Worm (Caenorhabditis elegans) whole organism, young adult: ENCODE measurements around the gene cbp-1.

ENCODE experiments used
- B0336.3 ChIP-seq: fragments of 200-800 bp; sonication (Bioruptor generic); IDR thresholded peaks from 2 replicates; pipeline ENCODE4 v1.3.6; 2022; ENCODE audit warnings: missing genetic modification characterization, missing compliant biosample characterization
- D2030.7 ChIP-seq: fragments of 200-800 bp; sonication (Bioruptor generic); IDR thresholded peaks from 2 replicates; pipeline ENCODE4 v1.3.6; 2022; ENCODE audit warnings: missing genetic modification reagents, missing genetic modification characterization, missing compliant biosample characterization
- F22D6.2 ChIP-seq: sonication (generic microtip); optimal IDR thresholded peaks from 2 replicates; lab custom pipeline; 2016; ENCODE audit warnings: mild to moderate bottlenecking, missing genetic modification characterization, missing compliant biosample characterization
- F37B4.10 ChIP-seq: fragments of 200-800 bp; sonication (Bioruptor generic); IDR thresholded peaks from 2 replicates; pipeline ENCODE4 v1.3.6; 2022; ENCODE audit warnings: missing genetic modification characterization, missing compliant biosample characterization
- F39B2.1 ChIP-seq: fragments of 200-800 bp; sonication (Bioruptor generic); IDR thresholded peaks from 2 replicates; pipeline ENCODE4 v1.3.6; 2022; ENCODE audit warnings: missing genetic modification reagents, missing genetic modification characterization, missing compliant biosample characterization
- K11D2.4 ChIP-seq: fragments of 200-800 bp; sonication (Bioruptor generic); IDR thresholded peaks from 2 replicates; pipeline ENCODE4 v1.3.6; 2022; ENCODE audit warnings: missing genetic modification reagents, missing genetic modification characterization, missing compliant biosample characterization
- T07F8.4 ChIP-seq: sonication (generic microtip); optimal IDR thresholded peaks from 2 replicates; lab custom pipeline; 2016; ENCODE audit warnings: mild to moderate bottlenecking, missing genetic modification characterization, moderate library complexity, missing compliant biosample characterization
- T26A5.8 ChIP-seq: sonication (generic microtip); optimal IDR thresholded peaks from 2 replicates; lab custom pipeline; 2016; ENCODE audit warnings: missing genetic modification characterization, missing compliant biosample characterization
- Y53F4B.3 ChIP-seq: fragments of 200-800 bp; sonication (Bioruptor generic); IDR thresholded peaks from 2 replicates; pipeline ENCODE4 v1.3.6; 2022; ENCODE audit warnings: missing genetic modification reagents, missing genetic modification characterization, missing compliant biosample characterization
- Y53G8AR.9 ChIP-seq: fragments of 200-800 bp; sonication (Bioruptor generic); conservative IDR thresholded peaks from 2 replicates; pipeline ENCODE4 v1.3.6; 2022; ENCODE audit warnings: missing genetic modification reagents, missing genetic modification characterization, missing compliant biosample characterization
- Y56A3A.18 ChIP-seq: fragments of 200-800 bp; sonication (Bioruptor generic); IDR thresholded peaks from 2 replicates; pipeline ENCODE4 v1.3.6; 2022; ENCODE audit warnings: missing genetic modification reagents, missing genetic modification characterization, missing compliant biosample characterization
- Y79H2A.3 ChIP-seq: fragments of 200-800 bp; sonication (Bioruptor generic); conservative IDR thresholded peaks from 2 replicates; pipeline ENCODE4 v1.3.6; 2022; ENCODE audit warnings: missing genetic modification reagents, missing genetic modification characterization, missing compliant biosample characterization
- ZK185.1 ChIP-seq: sonication (generic microtip); optimal IDR thresholded peaks from 2 replicates; lab custom pipeline; 2016; ENCODE audit warnings: mild to moderate bottlenecking, missing genetic modification characterization, missing compliant biosample characterization; ENCODE audit not compliant: poor library complexity, severe bottlenecking
- aptf-2 ChIP-seq: fragments of 200-800 bp; sonication (Bioruptor generic); conservative IDR thresholded peaks from 2 replicates; pipeline ENCODE4 v1.3.6; 2022; ENCODE audit warnings: missing genetic modification reagents, missing genetic modification characterization, missing compliant biosample characterization
- atf-7 ChIP-seq: sonication (generic microtip); optimal IDR thresholded peaks from 2 replicates; lab custom pipeline; 2017; ENCODE audit warnings: mild to moderate bottlenecking, missing genetic modification characterization, missing compliant biosample characterization
- attf-3 ChIP-seq: fragments of 200-800 bp; sonication (Bioruptor generic); conservative IDR thresholded peaks from 2 replicates; pipeline ENCODE4 v1.3.6; 2022; ENCODE audit warnings: missing genetic modification reagents, missing genetic modification characterization, missing compliant biosample characterization
- ccch-3 ChIP-seq: fragments of 200-800 bp; sonication (Bioruptor generic); optimal IDR thresholded peaks from 2 replicates; lab custom pipeline; 2018; ENCODE audit warnings: mild to moderate bottlenecking, missing genetic modification characterization, missing compliant biosample characterization
- ceh-100 ChIP-seq: fragments of 200-800 bp; sonication (Bioruptor generic); IDR thresholded peaks from 2 replicates; pipeline ENCODE4 v1.3.6; 2022; ENCODE audit warnings: missing genetic modification reagents, missing genetic modification characterization, missing compliant biosample characterization
- ceh-79 ChIP-seq: sonication (generic microtip); optimal IDR thresholded peaks from 2 replicates; lab custom pipeline; 2017; ENCODE audit warnings: mild to moderate bottlenecking, missing genetic modification characterization, missing compliant biosample characterization
- dpff-1 ChIP-seq: sonication (generic microtip); optimal IDR thresholded peaks from 2 replicates; lab custom pipeline; 2017; ENCODE audit warnings: mild to moderate bottlenecking, missing genetic modification characterization, missing compliant biosample characterization
- egrh-3 ChIP-seq: fragments of 200-800 bp; sonication (Bioruptor generic); IDR thresholded peaks from 2 replicates; pipeline ENCODE4 v1.3.6; 2022; ENCODE audit warnings: missing genetic modification reagents, missing genetic modification characterization, missing compliant biosample characterization
- ekl-4 ChIP-seq: fragments of 200-800 bp; sonication (Bioruptor generic); IDR thresholded peaks from 2 replicates; pipeline ENCODE4 v1.3.6; 2022; ENCODE audit warnings: missing genetic modification reagents, missing genetic modification characterization, missing compliant biosample characterization
- fkh-3 ChIP-seq: sonication (generic microtip); optimal IDR thresholded peaks from 2 replicates; lab custom pipeline; 2016; ENCODE audit warnings: mild to moderate bottlenecking, missing genetic modification characterization, missing compliant biosample characterization
- gei-17 ChIP-seq: fragments of 200-800 bp; sonication (Bioruptor generic); optimal IDR thresholded peaks from 2 replicates; lab custom pipeline; 2018; ENCODE audit warnings: mild to moderate bottlenecking, missing genetic modification characterization, missing compliant biosample characterization
- hmg-1.2 ChIP-seq: fragments of 200-800 bp; sonication (Bioruptor generic); IDR thresholded peaks from 2 replicates; pipeline ENCODE4 v1.3.6; 2022; ENCODE audit warnings: missing genetic modification reagents, missing genetic modification characterization, missing compliant biosample characterization
- hmg-20 ChIP-seq: fragments of 200-800 bp; sonication (Bioruptor generic); IDR thresholded peaks from 2 replicates; pipeline ENCODE4 v1.3.6; 2022; ENCODE audit warnings: missing genetic modification reagents, missing genetic modification characterization, missing compliant biosample characterization
- hsf-1 ChIP-seq: fragments of 200-800 bp; sonication (Bioruptor generic); IDR thresholded peaks from 2 replicates; pipeline ENCODE4 v1.3.6; 2022; ENCODE audit warnings: missing genetic modification reagents, missing genetic modification characterization, missing compliant biosample characterization
- let-526 ChIP-seq: fragments of 200-800 bp; sonication (Bioruptor generic); IDR thresholded peaks from 2 replicates; pipeline ENCODE4 v1.3.6; 2022; ENCODE audit warnings: missing genetic modification reagents, missing genetic modification characterization, missing compliant biosample characterization
- let-607 ChIP-seq, 2 experiments: fragments of 200-800 bp in 1 of 2; sonication (Bioruptor generic) in 1 of 2; sonication (generic microtip) in 1 of 2; optimal IDR thresholded peaks; 2 replicates each; lab custom pipeline; 2016 to 2018; ENCODE audit warnings: mild to moderate bottlenecking in 2 of 2, missing compliant biosample characterization in 2 of 2, missing genetic modification characterization in 2 of 2, moderate library complexity in 2 of 2, missing genotype in 1 of 2
- lin-35 ChIP-seq, 3 experiments: fragments of 150-350 bp in 2 of 3; sonication (generic microtip) in 1 of 3; optimal IDR thresholded peaks; 2 replicates each; lab custom pipeline; 2014 to 2018; ENCODE audit warnings: missing biosample characterization in 3 of 3, missing genetic modification characterization in 3 of 3, missing genetic modification reagents in 3 of 3
- lin-40 ChIP-seq: sonication (generic microtip); optimal IDR thresholded peaks from 2 replicates; lab custom pipeline; 2016; ENCODE audit warnings: missing genetic modification characterization, mild to moderate bottlenecking, missing compliant biosample characterization, missing genotype, missing genetic modification reagents
- lir-1 ChIP-seq: fragments of 200-800 bp; sonication (Bioruptor generic); conservative IDR thresholded peaks from 2 replicates; pipeline ENCODE4 v1.3.6; 2022; ENCODE audit warnings: missing genetic modification reagents, missing genetic modification characterization, missing compliant biosample characterization
- madf-10 ChIP-seq: sonication (generic microtip); optimal IDR thresholded peaks from 2 replicates; lab custom pipeline; 2016; ENCODE audit warnings: mild to moderate bottlenecking, missing genetic modification characterization, missing compliant biosample characterization
- madf-3 ChIP-seq: fragments of 200-800 bp; sonication (Bioruptor generic); IDR thresholded peaks from 2 replicates; pipeline ENCODE4 v1.3.6; 2022; ENCODE audit warnings: missing genetic modification reagents, missing genetic modification characterization, missing compliant biosample characterization
- mel-28 ChIP-seq: sonication (generic microtip); optimal IDR thresholded peaks from 2 replicates; lab custom pipeline; 2016; ENCODE audit warnings: borderline replicate concordance, mild to moderate bottlenecking, missing genetic modification characterization, missing compliant biosample characterization
- mes-4 ChIP-seq: sonication (generic microtip); optimal IDR thresholded peaks from 2 replicates; lab custom pipeline; 2016; ENCODE audit warnings: missing genotype, missing genetic modification characterization, missing compliant biosample characterization
- rec-8 ChIP-seq, 2 experiments: sonication (generic microtip); optimal IDR thresholded peaks; 2 replicates each; lab custom pipeline; 2016; ENCODE audit warnings: mild to moderate bottlenecking in 2 of 2, missing genetic modification characterization in 2 of 2, missing genetic modification reagents in 2 of 2, missing genotype in 2 of 2, missing biosample characterization in 1 of 2, missing compliant biosample characterization in 1 of 2, moderate library complexity in 1 of 2
- repo-1 ChIP-seq: sonication (generic microtip); optimal IDR thresholded peaks from 2 replicates; lab custom pipeline; 2017; ENCODE audit warnings: mild to moderate bottlenecking, missing genetic modification characterization, missing compliant biosample characterization
- sdz-38 ChIP-seq: sonication (generic microtip); optimal IDR thresholded peaks from 2 replicates; lab custom pipeline; 2016; ENCODE audit warnings: missing genotype, missing genetic modification characterization, missing compliant biosample characterization
- sea-2 ChIP-seq: fragments of 200-800 bp; sonication (Bioruptor generic); IDR thresholded peaks from 2 replicates; pipeline ENCODE4 v1.3.6; 2022; ENCODE audit warnings: missing genetic modification characterization, missing compliant biosample characterization
- snpc-1.1 ChIP-seq: sonication (generic microtip); optimal IDR thresholded peaks from 2 replicates; lab custom pipeline; 2017; ENCODE audit warnings: missing genetic modification characterization, mild to moderate bottlenecking, missing compliant biosample characterization, antibody characterized with exemption, moderate library complexity, missing genotype, missing genetic modification reagents; ENCODE audit not compliant: insufficient read depth
- snpc-1.3 ChIP-seq: sonication (generic microtip); optimal IDR thresholded peaks from 2 replicates; lab custom pipeline; 2017; ENCODE audit warnings: missing genetic modification characterization, mild to moderate bottlenecking, missing compliant biosample characterization, antibody characterized with exemption, moderate library complexity, missing genotype, missing genetic modification reagents; ENCODE audit not compliant: insufficient read depth
- somi-1 ChIP-seq: fragments of 200-800 bp; sonication (Bioruptor generic); optimal IDR thresholded peaks from 2 replicates; lab custom pipeline; 2018; ENCODE audit warnings: mild to moderate bottlenecking, missing genetic modification characterization, missing compliant biosample characterization
- unc-130 ChIP-seq: sonication (generic microtip); optimal IDR thresholded peaks from 2 replicates; lab custom pipeline; 2016; ENCODE audit warnings: missing genetic modification reagents, missing genetic modification characterization, missing compliant biosample characterization
- unc-62 ChIP-seq: fragments of 150-350 bp; optimal IDR thresholded peaks from 2 replicates; lab custom pipeline; 2014; ENCODE audit warnings: missing biosample characterization, missing genetic modification reagents, missing genetic modification characterization
- ztf-18 ChIP-seq: sonication (generic microtip); optimal IDR thresholded peaks from 2 replicates; lab custom pipeline; 2016; ENCODE audit warnings: missing genotype, mild to moderate bottlenecking, missing genetic modification characterization, missing compliant biosample characterization
- ztf-22 ChIP-seq: fragments of 200-800 bp; sonication (Bioruptor generic); optimal IDR thresholded peaks from 2 replicates; lab custom pipeline; 2018; ENCODE audit warnings: mild to moderate bottlenecking, missing genetic modification characterization, moderate library complexity, missing compliant biosample characterization
- ztf-6 ChIP-seq: fragments of 200-800 bp; sonication (Bioruptor generic); IDR thresholded peaks from 2 replicates; pipeline ENCODE4 v1.3.6; 2022; ENCODE audit warnings: missing genetic modification reagents, missing genetic modification characterization, missing compliant biosample characterization

cbp-1 gene

DNA sequence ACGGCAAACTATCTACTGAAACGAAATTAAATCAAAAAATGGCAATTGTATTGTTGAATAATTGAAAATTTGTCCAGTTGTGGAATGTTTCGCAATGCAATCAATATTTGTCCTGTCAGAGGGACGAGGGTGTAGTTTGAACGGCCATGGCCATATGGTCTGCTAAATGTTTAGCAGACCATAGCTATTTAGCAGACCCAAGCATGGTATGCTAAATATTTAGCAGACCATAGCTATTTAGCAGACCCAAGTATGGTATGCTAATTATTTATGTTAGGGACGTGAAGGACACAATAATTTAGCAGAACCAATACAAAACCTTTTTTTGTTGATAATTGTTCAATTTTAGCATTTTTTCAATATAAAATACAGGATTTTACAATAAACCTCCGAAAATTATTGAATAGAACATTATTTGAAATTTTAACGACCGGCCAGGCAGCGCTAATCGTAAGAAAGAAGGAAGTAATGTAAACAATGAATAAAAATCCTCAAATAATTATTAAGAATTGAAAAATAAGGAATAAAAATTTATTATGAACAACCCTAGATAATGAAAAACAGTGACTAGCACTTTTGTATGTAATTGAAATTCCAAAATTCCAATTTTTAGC is 38.8 kb downstream of the cbp-1 start, which contains the start of gene riok-3 (continued):
- TF ChIP-seq snpc-1.3 (tag; lab: Kevin White, UChicago) (no peak), repo-1 (peak; percentile 77), Y53G8AR.9 (GFP tag; lab: Robert Waterston, UW) (peak; percentile 75), lir-1 (GFP tag; lab: Robert Waterston, UW) (no peak), madf-3 (GFP tag; lab: Robert Waterston, UW) (no peak), B0336.3 (no peak), Y53F4B.3 (GFP tag; lab: Robert Waterston, UW) (no peak), hsf-1 (GFP tag; lab: Robert Waterston, UW) (no peak), lin-40 (tag; lab: Kevin White, UChicago) (peak; percentile 11), let-526 (no peak), D2030.7 (GFP tag; lab: Robert Waterston, UW) (no peak), ceh-79 (tag; lab: Kevin White, UChicago) (no peak), ZK185.1 (peak; percentile 40), unc-130 (no peak), fkh-3 (tag; lab: Kevin White, UChicago) (no peak), attf-3 (GFP tag; lab: Robert Waterston, UW) (0 out of 2 replicates have a peak, but pooled peaks have one; percentile 7), hmg-1.2 (GFP tag; lab: Robert Waterston, UW) (no peak), egrh-3 (GFP tag; lab: Robert Waterston, UW) (no peak), F39B2.1 (no peak), F22D6.2 (tag; lab: Kevin White, UChicago) (no peak), rec-8 (tag; optimal IDR thresholded peaks at IDR 0.05; lab: Kevin White, UChicago) (no peak), T07F8.4 (tag; lab: Kevin White, UChicago) (no peak), mes-4 (tag; lab: Kevin White, UChicago) (no peak), ceh-100 (no peak; the same call in 1 of the 2 replicates), K11D2.4 (GFP tag; lab: Robert Waterston, UW) (peak; percentile 38; the same call in 1 of the 2 replicates), ekl-4 (peak; percentile 50), snpc-1.1 (tag; lab: Kevin White, UChicago) (no peak), somi-1 (GFP tag; lab: Kevin White, UChicago) (peak; percentile 44), unc-62 (no peak), mel-28 (tag; lab: Kevin White, UChicago) (no peak), ztf-6 (GFP tag; lab: Robert Waterston, UW) (no peak), dpff-1 (tag; lab: Kevin White, UChicago) (peak; percentile 36), aptf-2 (GFP tag; lab: Robert Waterston, UW) (no peak), madf-10 (tag; lab: Kevin White, UChicago) (no peak), ccch-3 (GFP tag; lab: Kevin White, UChicago) (no peak), Y79H2A.3 (GFP tag; lab: Robert Waterston, UW) (0 out of 2 replicates have a peak, but pooled peaks have one; percentile 68), lin-35 (GFP tag; optimal IDR thresholded peaks at IDR 0.05; lab: Kevin White, UChicago) (no peak), ztf-18 (tag; lab: Kevin White, UChicago) (no peak), ztf-22 (GFP tag; lab: Kevin White, UChicago) (no peak), T26A5.8 (tag; lab: Kevin White, UChicago) (no peak), atf-7 (tag; lab: Kevin White, UChicago) (no peak), let-607 (tag; optimal IDR thresholded peaks at IDR 0.05; lab: Kevin White, UChicago) (peak in 1 of 2 experiments; percentile 2), F37B4.10 (GFP tag; lab: Robert Waterston, UW) (no peak), hmg-20 (GFP tag; lab: Robert Waterston, UW) (no peak), gei-17 (GFP tag; lab: Kevin White, UChicago) (no peak), sdz-38 (tag; lab: Kevin White, UChicago) (no peak), Y56A3A.18 (GFP tag; lab: Robert Waterston, UW) (peak; percentile 10; the same call in 1 of the 2 replicates), sea-2 (GFP tag; lab: Robert Waterston, UW) (no peak)
